Worm (Caenorhabditis elegans): ENCODE results near the gene cyn-1.

The cyn-1 gene

ce11 chrV:14328806-14329205, 27.1 kb upstream of the cyn-1 start, which contains the start of gene pepm-1:
Gene pepm-1, plus strand, starts transcription at chrV:14329106.
- TF ChIP-seq aly-1 (tag; optimal IDR thresholded peaks at IDR 0.05) (no peak), hnd-1 (tag; optimal IDR thresholded peaks at IDR 0.05) (no peak)

- TF ChIP-seq ama-1 (optimal IDR thresholded peaks at IDR 0.05) (no peak), ets-7 (tag; optimal IDR thresholded peaks at IDR 0.05) (no peak), B0310.2 (tag; optimal IDR thresholded peaks at IDR 0.05) (no peak), tbx-11 (GFP tag; IDR thresholded peaks at IDR 0.05) (no peak), flt-1 (GFP tag; IDR thresholded peaks at IDR 0.05) (no peak)
These were observed 24.4 kb upstream of the cyn-1 start, which contains the start of gene F47B8.8 for ce11 chrV:14331477-14331876. Gene F47B8.8, plus strand, starts transcription at chrV:14331733.

- TF ChIP-seq ceh-36 (tag; optimal IDR thresholded peaks at IDR 0.05) (no peak), aly-1 (tag; optimal IDR thresholded peaks at IDR 0.05) (no peak), F13C5.2 (tag; optimal IDR thresholded peaks at IDR 0.05) (no peak), hmbx-1 (tag; optimal IDR thresholded peaks at IDR 0.05) (no peak), hmg-4 (GFP tag; optimal IDR thresholded peaks at IDR 0.05) (no peak), pes-1 (GFP tag; IDR thresholded peaks at IDR 0.05) (no peak), scrt-1 (GFP tag; IDR thresholded peaks at IDR 0.05) (no peak), ceh-13 (GFP tag; optimal IDR thresholded peaks at IDR 0.05) (no peak), B0310.2 (tag; optimal IDR thresholded peaks at IDR 0.05) (no peak)
These were observed 22.8 kb upstream of the cyn-1 start, which contains the start of gene srm-4 for ce11 chrV:14333116-14333515. Gene srm-4, plus strand, starts transcription at chrV:14333416.

- TF ChIP-seq ets-7 (tag; optimal IDR thresholded peaks at IDR 0.05) (no peak), ceh-36 (tag; optimal IDR thresholded peaks at IDR 0.05) (no peak), tbx-37 (GFP tag; conservative IDR thresholded peaks at IDR 0.05) (no peak), scrt-1 (GFP tag; IDR thresholded peaks at IDR 0.05) (no peak), F13C5.2 (tag; optimal IDR thresholded peaks at IDR 0.05) (no peak), sea-1 (GFP tag; conservative IDR thresholded peaks at IDR 0.05) (no peak), flt-1 (GFP tag; IDR thresholded peaks at IDR 0.05) (no peak)
These were observed 21.0 kb upstream of the cyn-1 start, which contains the start of gene srm-5 for ce11 chrV:14334901-14335300. Gene srm-5, plus strand, starts transcription at chrV:14335201.

ce11 chrV:14336655-14337054, 19.2 kb upstream of the cyn-1 start, which contains the start of gene srm-6:
Gene srm-6, plus strand, starts transcription at chrV:14336955.
- TF ChIP-seq B0310.2 (tag; optimal IDR thresholded peaks at IDR 0.05) (no peak), F13C5.2 (tag; optimal IDR thresholded peaks at IDR 0.05) (no peak), ceh-13 (GFP tag; optimal IDR thresholded peaks at IDR 0.05) (no peak), pes-1 (GFP tag; IDR thresholded peaks at IDR 0.05) (no peak), tbx-37 (GFP tag; conservative IDR thresholded peaks at IDR 0.05) (no peak), flt-1 (GFP tag; IDR thresholded peaks at IDR 0.05) (no peak), scrt-1 (GFP tag; IDR thresholded peaks at IDR 0.05) (no peak), ets-7 (tag; optimal IDR thresholded peaks at IDR 0.05) (no peak), hnd-1 (tag; optimal IDR thresholded peaks at IDR 0.05) (no peak), tbx-11 (GFP tag; IDR thresholded peaks at IDR 0.05) (no peak), hmbx-1 (tag; optimal IDR thresholded peaks at IDR 0.05) (no peak), tra-4 (tag; optimal IDR thresholded peaks at IDR 0.05) (no peak), aly-1 (tag; optimal IDR thresholded peaks at IDR 0.05) (no peak), ama-1 (optimal IDR thresholded peaks at IDR 0.05) (no peak), ceh-36 (tag; optimal IDR thresholded peaks at IDR 0.05) (no peak)

- TF ChIP-seq hmbx-1 (tag; optimal IDR thresholded peaks at IDR 0.05) (no peak), B0310.2 (tag; optimal IDR thresholded peaks at IDR 0.05) (no peak), ceh-36 (tag; optimal IDR thresholded peaks at IDR 0.05) (no peak), F13C5.2 (tag; optimal IDR thresholded peaks at IDR 0.05) (no peak), aly-1 (tag; optimal IDR thresholded peaks at IDR 0.05) (no peak), hnd-1 (tag; optimal IDR thresholded peaks at IDR 0.05) (no peak), hmg-4 (GFP tag; optimal IDR thresholded peaks at IDR 0.05) (no peak), tbx-11 (GFP tag; IDR thresholded peaks at IDR 0.05) (no peak), pes-1 (GFP tag; IDR thresholded peaks at IDR 0.05) (no peak), ceh-13 (GFP tag; optimal IDR thresholded peaks at IDR 0.05) (no peak), sea-1 (GFP tag; conservative IDR thresholded peaks at IDR 0.05) (no peak), tra-4 (tag; optimal IDR thresholded peaks at IDR 0.05) (no peak)
These were observed 14.2 kb upstream of the cyn-1 start, which contains the start of gene F47B8.10 for ce11 chrV:14341672-14342071. Gene F47B8.10, plus strand, starts transcription at chrV:14341972.

- no peak for TF ChIP-seq ceh-36 (tag; optimal IDR thresholded peaks at IDR 0.05)
- TF ChIP-seq ets-7 (tag; optimal IDR thresholded peaks at IDR 0.05): peak; percentile 28
- peak; percentile 19; the same call in 1 of the 2 replicates for TF ChIP-seq tbx-37 (GFP tag; conservative IDR thresholded peaks at IDR 0.05)
- peak; percentile 75 for TF ChIP-seq F13C5.2 (tag; optimal IDR thresholded peaks at IDR 0.05)
These were observed 8.5 kb upstream of the cyn-1 start, which contains the start of gene cept-2 for ce11 chrV:14347234-14347826. Gene cept-2, plus strand, starts transcription at chrV:14347766.

- TF ChIP-seq tbx-11 (GFP tag; IDR thresholded peaks at IDR 0.05): no peak
- no peak for TF ChIP-seq hmbx-1 (tag; optimal IDR thresholded peaks at IDR 0.05)
- no peak for TF ChIP-seq ceh-36 (tag; optimal IDR thresholded peaks at IDR 0.05)
- no peak for TF ChIP-seq flt-1 (GFP tag; IDR thresholded peaks at IDR 0.05)
- TF ChIP-seq aly-1 (tag; optimal IDR thresholded peaks at IDR 0.05): no peak
- no peak for TF ChIP-seq ceh-13 (GFP tag; optimal IDR thresholded peaks at IDR 0.05)
- no peak for TF ChIP-seq F13C5.2 (tag; optimal IDR thresholded peaks at IDR 0.05)
- no peak for TF ChIP-seq scrt-1 (GFP tag; IDR thresholded peaks at IDR 0.05)
- TF ChIP-seq pes-1 (GFP tag; IDR thresholded peaks at IDR 0.05): no peak
- TF ChIP-seq tbx-37 (GFP tag; conservative IDR thresholded peaks at IDR 0.05): no peak
- no peak for TF ChIP-seq B0310.2 (tag; optimal IDR thresholded peaks at IDR 0.05)
- no peak for TF ChIP-seq sea-1 (GFP tag; conservative IDR thresholded peaks at IDR 0.05)
- no peak for TF ChIP-seq ama-1 (optimal IDR thresholded peaks at IDR 0.05)
- no peak for TF ChIP-seq hnd-1 (tag; optimal IDR thresholded peaks at IDR 0.05)
- no peak for TF ChIP-seq ets-7 (tag; optimal IDR thresholded peaks at IDR 0.05)
- no peak for TF ChIP-seq hmg-4 (GFP tag; optimal IDR thresholded peaks at IDR 0.05)
These were observed 5.4 kb upstream of the cyn-1 start for ce11 chrV:14350498-14350897.

Data from whole organism, early embryonic.